Worm (Caenorhabditis elegans) whole organism, young adult: Measurements from ENCODE around the gene clec-263.

Source experiments
- B0261.1 ChIP-seq: sonication (generic microtip); optimal IDR thresholded peaks from 2 replicates; lab custom pipeline; 2016; ENCODE audit warnings: mild to moderate bottlenecking, missing genetic modification characterization, moderate library complexity, missing compliant biosample characterization
- B0336.3 ChIP-seq: fragments of 200-800 bp; sonication (Bioruptor generic); IDR thresholded peaks from 2 replicates; pipeline ENCODE4 v1.3.6; 2022; ENCODE audit warnings: missing genetic modification characterization, missing compliant biosample characterization
- C17E4.6 ChIP-seq: fragments of 200-800 bp; sonication (Bioruptor generic); IDR thresholded peaks from 2 replicates; pipeline ENCODE4 v1.3.6; 2022; ENCODE audit warnings: missing genetic modification reagents, missing genetic modification characterization, missing compliant biosample characterization
- F10E7.11 ChIP-seq: sonication (generic microtip); optimal IDR thresholded peaks from 2 replicates; lab custom pipeline; 2017; ENCODE audit warnings: mild to moderate bottlenecking, missing genetic modification characterization, moderate library complexity, missing compliant biosample characterization
- F22D6.2 ChIP-seq: sonication (generic microtip); optimal IDR thresholded peaks from 2 replicates; lab custom pipeline; 2016; ENCODE audit warnings: mild to moderate bottlenecking, missing genetic modification characterization, missing compliant biosample characterization
- F23B12.7 ChIP-seq: sonication (generic microtip); optimal IDR thresholded peaks from 2 replicates; lab custom pipeline; 2017; ENCODE audit warnings: missing genetic modification characterization, mild to moderate bottlenecking, missing compliant biosample characterization, antibody characterized with exemption, moderate library complexity; ENCODE audit not compliant: insufficient read depth
- F33H1.4 ChIP-seq: fragments of 200-800 bp; sonication (Bioruptor generic); IDR thresholded peaks from 2 replicates; pipeline ENCODE4 v1.3.6; 2022; ENCODE audit warnings: missing genetic modification reagents, missing genetic modification characterization, missing compliant biosample characterization
- F52B5.7 ChIP-seq: sonication (generic microtip); optimal IDR thresholded peaks from 2 replicates; lab custom pipeline; 2016; ENCODE audit warnings: mild to moderate bottlenecking, missing genetic modification characterization, missing compliant biosample characterization
- F55B11.4 ChIP-seq: sonication (generic microtip); optimal IDR thresholded peaks from 2 replicates; lab custom pipeline; 2016; ENCODE audit warnings: missing compliant biosample characterization, missing genetic modification characterization, borderline replicate concordance; ENCODE audit not compliant: insufficient read depth
- K11D2.4 ChIP-seq: fragments of 200-800 bp; sonication (Bioruptor generic); IDR thresholded peaks from 2 replicates; pipeline ENCODE4 v1.3.6; 2022; ENCODE audit warnings: missing genetic modification reagents, missing genetic modification characterization, missing compliant biosample characterization
- Y53F4B.3 ChIP-seq: fragments of 200-800 bp; sonication (Bioruptor generic); IDR thresholded peaks from 2 replicates; pipeline ENCODE4 v1.3.6; 2022; ENCODE audit warnings: missing genetic modification reagents, missing genetic modification characterization, missing compliant biosample characterization
- Y79H2A.3 ChIP-seq: fragments of 200-800 bp; sonication (Bioruptor generic); conservative IDR thresholded peaks from 2 replicates; pipeline ENCODE4 v1.3.6; 2022; ENCODE audit warnings: missing genetic modification reagents, missing genetic modification characterization, missing compliant biosample characterization
- Y95B8A.8 ChIP-seq: fragments of 200-800 bp; sonication (Bioruptor generic); IDR thresholded peaks from 2 replicates; pipeline ENCODE4 v1.3.6; 2022; ENCODE audit warnings: missing genetic modification reagents, missing genetic modification characterization, missing compliant biosample characterization
- akir-1 ChIP-seq: fragments of 200-800 bp; sonication (Bioruptor generic); optimal IDR thresholded peaks from 2 replicates; lab custom pipeline; 2018; ENCODE audit warnings: mild to moderate bottlenecking, missing genetic modification characterization, moderate library complexity, missing compliant biosample characterization
- attf-3 ChIP-seq: fragments of 200-800 bp; sonication (Bioruptor generic); conservative IDR thresholded peaks from 2 replicates; pipeline ENCODE4 v1.3.6; 2022; ENCODE audit warnings: missing genetic modification reagents, missing genetic modification characterization, missing compliant biosample characterization
- attf-6 ChIP-seq: fragments of 200-800 bp; sonication (Bioruptor generic); IDR thresholded peaks from 2 replicates; pipeline ENCODE4 v1.3.6; 2022; ENCODE audit warnings: missing genetic modification reagents, missing genetic modification characterization, missing compliant biosample characterization
- cebp-2 ChIP-seq: fragments of 200-800 bp; sonication (Bioruptor generic); IDR thresholded peaks from 2 replicates; pipeline ENCODE4 v1.3.6; 2022; ENCODE audit warnings: missing genetic modification characterization, missing compliant biosample characterization
- ceh-100 ChIP-seq: fragments of 200-800 bp; sonication (Bioruptor generic); IDR thresholded peaks from 2 replicates; pipeline ENCODE4 v1.3.6; 2022; ENCODE audit warnings: missing genetic modification reagents, missing genetic modification characterization, missing compliant biosample characterization
- ceh-91 ChIP-seq: fragments of 200-800 bp; sonication (Bioruptor generic); IDR thresholded peaks from 2 replicates; pipeline ENCODE4 v1.3.6; 2022; ENCODE audit warnings: missing genetic modification reagents, missing genetic modification characterization, missing compliant biosample characterization
- chd-7 ChIP-seq: sonication (generic microtip); optimal IDR thresholded peaks from 2 replicates; lab custom pipeline; 2016; ENCODE audit warnings: mild to moderate bottlenecking, missing genetic modification characterization, moderate library complexity, missing compliant biosample characterization
- dox-1 ChIP-seq: fragments of 200-800 bp; sonication (Bioruptor generic); IDR thresholded peaks from 2 replicates; pipeline ENCODE4 v1.3.6; 2022; ENCODE audit warnings: missing genetic modification reagents, missing genetic modification characterization, missing compliant biosample characterization
- egrh-3 ChIP-seq: fragments of 200-800 bp; sonication (Bioruptor generic); IDR thresholded peaks from 2 replicates; pipeline ENCODE4 v1.3.6; 2022; ENCODE audit warnings: missing genetic modification reagents, missing genetic modification characterization, missing compliant biosample characterization
- fkh-3 ChIP-seq: sonication (generic microtip); optimal IDR thresholded peaks from 2 replicates; lab custom pipeline; 2016; ENCODE audit warnings: mild to moderate bottlenecking, missing genetic modification characterization, missing compliant biosample characterization
- hmg-1.2 ChIP-seq: fragments of 200-800 bp; sonication (Bioruptor generic); IDR thresholded peaks from 2 replicates; pipeline ENCODE4 v1.3.6; 2022; ENCODE audit warnings: missing genetic modification reagents, missing genetic modification characterization, missing compliant biosample characterization
- lin-35 ChIP-seq, 3 experiments: fragments of 150-350 bp in 2 of 3; sonication (generic microtip) in 1 of 3; optimal IDR thresholded peaks; 2 replicates each; lab custom pipeline; 2014 to 2018; ENCODE audit warnings: missing biosample characterization in 3 of 3, missing genetic modification characterization in 3 of 3, missing genetic modification reagents in 3 of 3
- lir-1 ChIP-seq: fragments of 200-800 bp; sonication (Bioruptor generic); conservative IDR thresholded peaks from 2 replicates; pipeline ENCODE4 v1.3.6; 2022; ENCODE audit warnings: missing genetic modification reagents, missing genetic modification characterization, missing compliant biosample characterization
- madf-10 ChIP-seq: sonication (generic microtip); optimal IDR thresholded peaks from 2 replicates; lab custom pipeline; 2016; ENCODE audit warnings: mild to moderate bottlenecking, missing genetic modification characterization, missing compliant biosample characterization
- madf-8 ChIP-seq: fragments of 200-800 bp; sonication (Bioruptor generic); conservative IDR thresholded peaks from 2 replicates; pipeline ENCODE4 v1.3.6; 2022; ENCODE audit warnings: missing genetic modification reagents, missing genetic modification characterization, missing compliant biosample characterization
- nfya-2 ChIP-seq: fragments of 200-800 bp; sonication (Bioruptor generic); IDR thresholded peaks from 2 replicates; pipeline ENCODE4 v1.3.6; 2022; ENCODE audit warnings: missing genetic modification reagents, missing genetic modification characterization, missing compliant biosample characterization
- nhr-120 ChIP-seq: fragments of 200-800 bp; sonication (Bioruptor generic); IDR thresholded peaks from 2 replicates; pipeline ENCODE4 v1.3.6; 2022; ENCODE audit warnings: missing genetic modification characterization, missing compliant biosample characterization
- nhr-179 ChIP-seq: sonication (generic microtip); optimal IDR thresholded peaks from 2 replicates; lab custom pipeline; 2016; ENCODE audit warnings: mild to moderate bottlenecking, missing genetic modification characterization, missing compliant biosample characterization
- nhr-27 ChIP-seq: fragments of 200-800 bp; sonication (Bioruptor generic); optimal IDR thresholded peaks from 2 replicates; lab custom pipeline; 2018; ENCODE audit warnings: mild to moderate bottlenecking, missing genetic modification characterization, moderate library complexity, missing compliant biosample characterization
- nhr-80 ChIP-seq: sonication (generic microtip); optimal IDR thresholded peaks from 2 replicates; lab custom pipeline; 2016; ENCODE audit warnings: missing genetic modification characterization, missing compliant biosample characterization
- pbrm-1 ChIP-seq: fragments of 200-800 bp; sonication (Bioruptor generic); IDR thresholded peaks from 2 replicates; pipeline ENCODE4 v1.3.6; 2022; ENCODE audit warnings: missing genetic modification reagents, missing genetic modification characterization, missing compliant biosample characterization
- rcor-1 ChIP-seq: fragments of 200-800 bp; sonication (Bioruptor generic); IDR thresholded peaks from 2 replicates; pipeline ENCODE4 v1.3.6; 2022; ENCODE audit warnings: missing genetic modification reagents, missing genetic modification characterization, missing compliant biosample characterization
- somi-1 ChIP-seq: fragments of 200-800 bp; sonication (Bioruptor generic); optimal IDR thresholded peaks from 2 replicates; lab custom pipeline; 2018; ENCODE audit warnings: mild to moderate bottlenecking, missing genetic modification characterization, missing compliant biosample characterization
- sptf-2 ChIP-seq: fragments of 200-800 bp; sonication (Bioruptor generic); optimal IDR thresholded peaks from 2 replicates; lab custom pipeline; 2018; ENCODE audit warnings: mild to moderate bottlenecking, missing genetic modification characterization, missing compliant biosample characterization
- tbx-9 ChIP-seq: sonication (generic microtip); optimal IDR thresholded peaks from 2 replicates; lab custom pipeline; 2016; ENCODE audit warnings: borderline replicate concordance, missing genetic modification characterization, inconsistent platforms, missing compliant biosample characterization
- unc-130 ChIP-seq: sonication (generic microtip); optimal IDR thresholded peaks from 2 replicates; lab custom pipeline; 2016; ENCODE audit warnings: missing genetic modification reagents, missing genetic modification characterization, missing compliant biosample characterization
- xnd-1 ChIP-seq: sonication (generic microtip); optimal IDR thresholded peaks from 2 replicates; lab custom pipeline; 2016; ENCODE audit warnings: missing genotype, missing genetic modification reagents, missing genetic modification characterization, missing compliant biosample characterization
- zim-3 ChIP-seq: sonication (generic microtip); optimal IDR thresholded peaks from 2 replicates; lab custom pipeline; 2017; ENCODE audit warnings: mild to moderate bottlenecking, missing genetic modification characterization, moderate library complexity, missing compliant biosample characterization
- ztf-28 ChIP-seq: fragments of 200-800 bp; sonication (Bioruptor generic); IDR thresholded peaks from 2 replicates; pipeline ENCODE4 v1.3.6; 2022; ENCODE audit warnings: missing genetic modification reagents, missing genetic modification characterization, missing compliant biosample characterization
- ztf-3 ChIP-seq: fragments of 200-800 bp; sonication (Bioruptor generic); optimal IDR thresholded peaks from 2 replicates; lab custom pipeline; 2018; ENCODE audit warnings: mild to moderate bottlenecking, missing genetic modification characterization, missing compliant biosample characterization

The clec-263 gene

ce11 chrV:20580511-20581040 lies 6.2 kb downstream of the clec-263 start, which contains the start of gene F26F2.7 (continued):
- no peak for TF ChIP-seq F55B11.4
- peak; percentile 80; the same call in 1 of the 2 replicates for TF ChIP-seq lir-1
- TF ChIP-seq C17E4.6 (GFP tag; lab: Robert Waterston, UW), result peak; percentile 50; the same call in 1 of the 2 replicates
- TF ChIP-seq chd-7 (tag; lab: Kevin White, UChicago), result peak; percentile 34
- TF ChIP-seq tbx-9 (tag; lab: Kevin White, UChicago), result no peak
- TF ChIP-seq nhr-80 (tag; lab: Kevin White, UChicago), result peak; percentile 80
- TF ChIP-seq akir-1 (GFP tag; lab: Kevin White, UChicago), result no peak
- peak; percentile 79 for TF ChIP-seq attf-6
- TF ChIP-seq K11D2.4 (GFP tag; lab: Robert Waterston, UW), result peak; percentile 79
- TF ChIP-seq nfya-2 (GFP tag; lab: Robert Waterston, UW), result no peak
- peak; percentile 98 for TF ChIP-seq dox-1 (GFP tag; lab: Robert Waterston, UW)
- TF ChIP-seq F33H1.4 (GFP tag; lab: Robert Waterston, UW), result peak; percentile 95
- no peak for TF ChIP-seq cebp-2
- no peak for TF ChIP-seq ceh-100 (GFP tag; lab: Robert Waterston, UW)
- TF ChIP-seq F52B5.7 (tag; lab: Kevin White, UChicago), result no peak
- TF ChIP-seq attf-3 (GFP tag; lab: Robert Waterston, UW), result peak; percentile 58
- TF ChIP-seq nhr-120, result no peak
- TF ChIP-seq Y95B8A.8 (GFP tag; lab: Robert Waterston, UW), result peak; percentile 82; the same call in 1 of the 2 replicates
- peak; percentile 87 for TF ChIP-seq ceh-91
- peak; percentile 28 for TF ChIP-seq F22D6.2
- peak; percentile 65 for TF ChIP-seq unc-130
- TF ChIP-seq somi-1 (GFP tag; lab: Kevin White, UChicago), result peak; percentile 29
- TF ChIP-seq rcor-1 (GFP tag; lab: Robert Waterston, UW), result peak; percentile 89
- peak; percentile 99 for TF ChIP-seq madf-8 (GFP tag; lab: Robert Waterston, UW)
- no peak for TF ChIP-seq ztf-3 (GFP tag; lab: Kevin White, UChicago)
- peak; percentile 25 for TF ChIP-seq B0261.1
- no peak for TF ChIP-seq nhr-27 (tag; lab: Kevin White, UChicago)
- peak; percentile 93 for TF ChIP-seq pbrm-1 (GFP tag; lab: Robert Waterston, UW)
- peak; percentile 71 for TF ChIP-seq hmg-1.2 (GFP tag; lab: Robert Waterston, UW)
- TF ChIP-seq B0336.3 (GFP tag; lab: Robert Waterston, UW), result peak; percentile 97
- TF ChIP-seq sptf-2 (GFP tag; lab: Kevin White, UChicago), result peak; percentile 37
- TF ChIP-seq madf-10 (tag; lab: Kevin White, UChicago), result peak; percentile 78

DNA sequence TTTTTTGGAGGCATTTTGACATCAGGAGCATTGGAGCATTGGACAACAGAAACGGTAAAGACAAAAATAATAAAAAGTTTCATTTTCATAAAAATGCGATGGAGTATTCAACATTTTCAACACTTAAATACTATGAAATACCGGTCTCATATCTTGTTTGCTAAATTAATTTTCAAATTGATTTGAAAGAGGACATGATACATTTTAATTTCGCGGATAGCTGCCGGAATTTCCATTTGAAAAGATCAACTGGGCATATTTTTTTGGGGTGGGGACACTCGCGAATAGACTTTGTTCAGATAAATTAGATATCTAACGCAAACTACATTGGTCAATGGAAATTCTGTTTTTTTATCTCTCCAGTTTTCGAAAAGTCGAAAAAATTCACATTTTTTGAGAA lies 20.3 kb downstream of the clec-263 start, which contains the start of gene F26F2.10:
Gene F26F2.10, minus strand, starts transcription at position 101 of the 400 bp plus-strand sequence.
- no peak for TF ChIP-seq Y79H2A.3 (GFP tag; lab: Robert Waterston, UW)
- TF ChIP-seq zim-3 (tag; lab: Kevin White, UChicago), result no peak
- no peak for TF ChIP-seq lin-35 (GFP tag; optimal IDR thresholded peaks at IDR 0.05; lab: Kevin White, UChicago)
- no peak for TF ChIP-seq egrh-3 (GFP tag; lab: Robert Waterston, UW)
- TF ChIP-seq ztf-28 (GFP tag; lab: Robert Waterston, UW), result no peak
- no peak for TF ChIP-seq nhr-179
- TF ChIP-seq Y53F4B.3 (GFP tag; lab: Robert Waterston, UW), result no peak
- TF ChIP-seq fkh-3, result no peak
- TF ChIP-seq xnd-1 (tag; lab: Kevin White, UChicago), result no peak
- no peak for TF ChIP-seq F52B5.7 (tag; lab: Kevin White, UChicago)
- TF ChIP-seq nhr-80 (tag; lab: Kevin White, UChicago), result no peak
- no peak for TF ChIP-seq F23B12.7 (tag; lab: Kevin White, UChicago)
- TF ChIP-seq F10E7.11 (tag; lab: Kevin White, UChicago), result no peak
- no peak for TF ChIP-seq B0261.1
- TF ChIP-seq, all 124 proteins: peak for 0
